Worm (Caenorhabditis elegans) whole organism, midembryonic: ENCODE data around the gene ant-1.1.
"Not testable (repeated sequence)": the region's sequence is repeated elsewhere in the genome, so short reads cannot be mapped to it uniquely, and the experiment has no call there.

Source experiments
- T22C8.4 ChIP-seq: fragments of 200-800 bp; sonication (Bioruptor generic); IDR thresholded peaks from 2 replicates; pipeline ENCODE4 v1.3.6; 2022; ENCODE audit warnings: missing genetic modification characterization, missing compliant biosample characterization
- cog-1 ChIP-seq: sonication (generic microtip); optimal IDR thresholded peaks from 2 replicates; lab custom pipeline; 2016; ENCODE audit warnings: missing genetic modification characterization, missing compliant biosample characterization
- flt-1 ChIP-seq: fragments of 200-800 bp; sonication (Bioruptor generic); IDR thresholded peaks from 2 replicates; pipeline ENCODE4 v1.3.6; 2022; ENCODE audit warnings: missing genetic modification characterization, missing compliant biosample characterization
- klf-2 ChIP-seq: fragments of 200-800 bp; sonication (Bioruptor generic); conservative IDR thresholded peaks from 2 replicates; pipeline ENCODE4 v1.3.6; 2022; ENCODE audit warnings: missing genetic modification reagents, missing genetic modification characterization, missing compliant biosample characterization
- med-1 ChIP-seq: sonication (generic microtip); optimal IDR thresholded peaks from 2 replicates; lab custom pipeline; 2017; ENCODE audit warnings: missing genetic modification characterization, mild to moderate bottlenecking, missing compliant biosample characterization, antibody characterized with exemption, missing genetic modification reagents; ENCODE audit not compliant: insufficient read depth
- ref-1 ChIP-seq: fragments of 200-800 bp; sonication (Bioruptor generic); conservative IDR thresholded peaks from 2 replicates; pipeline ENCODE4 v1.3.6; 2022; ENCODE audit warnings: missing genetic modification reagents, missing genetic modification characterization, missing compliant biosample characterization
- tab-1 ChIP-seq: fragments of 200-800 bp; sonication (Bioruptor generic); IDR thresholded peaks from 2 replicates; pipeline ENCODE4 v1.3.6; 2022; ENCODE audit warnings: missing genetic modification characterization, missing compliant biosample characterization
- ztf-23 ChIP-seq: fragments of 200-800 bp; sonication (Bioruptor generic); IDR thresholded peaks from 2 replicates; pipeline ENCODE4 v1.3.6; 2022; ENCODE audit warnings: missing genetic modification reagents, missing genetic modification characterization, missing compliant biosample characterization
- ztf-29 ChIP-seq: fragments of 200-800 bp; sonication (Bioruptor generic); IDR thresholded peaks from 2 replicates; pipeline ENCODE4 v1.3.6; 2022; ENCODE audit warnings: missing genetic modification reagents, missing genetic modification characterization, missing compliant biosample characterization

Gene ant-1.1

ce11 chrIII:13498899-13499298 lies 35.9 kb downstream of the ant-1.1 start, which contains the start of gene T28A8.6:
Gene T28A8.6 (plus strand): TSS chrIII:13499199.
- TF ChIP-seq klf-2 (GFP tag; lab: Robert Waterston, UW); tab-1 (GFP tag; lab: Robert Waterston, UW); med-1 (GFP tag; lab: Kevin White, UChicago): not testable (repeated sequence)

- TF ChIP-seq ztf-23 (GFP tag; lab: Robert Waterston, UW) (no peak), ztf-29 (no peak), T22C8.4 (GFP tag; lab: Robert Waterston, UW) (no peak), klf-2 (GFP tag; lab: Robert Waterston, UW) (no peak), flt-1 (GFP tag; lab: Robert Waterston, UW) (no peak), tab-1 (GFP tag; lab: Robert Waterston, UW) (no peak), cog-1 (tag; lab: Kevin White, UChicago) (no peak), med-1 (GFP tag; lab: Kevin White, UChicago) (no peak), ref-1 (GFP tag; lab: Robert Waterston, UW) (no peak)
Observed at ce11 chrIII:13501599-13501998, 38.6 kb downstream of the ant-1.1 start, which contains the start of gene T28A8.5. Gene T28A8.5 (plus strand): TSS chrIII:13501630.

- no peak for TF ChIP-seq med-1 (GFP tag; lab: Kevin White, UChicago)
- TF ChIP-seq klf-2 (GFP tag; lab: Robert Waterston, UW): no peak
- no peak for TF ChIP-seq flt-1 (GFP tag; lab: Robert Waterston, UW)
- no peak for TF ChIP-seq ref-1 (GFP tag; lab: Robert Waterston, UW)
- no peak for TF ChIP-seq ztf-23 (GFP tag; lab: Robert Waterston, UW)
- TF ChIP-seq tab-1 (GFP tag; lab: Robert Waterston, UW): no peak
- no peak for TF ChIP-seq T22C8.4 (GFP tag; lab: Robert Waterston, UW)
- TF ChIP-seq cog-1 (tag; lab: Kevin White, UChicago): no peak
- no peak for TF ChIP-seq ztf-29
Observed at ce11 chrIII:13502513-13502912, 39.5 kb downstream of the ant-1.1 start, which contains the start of gene T28A8.8. Gene T28A8.8 (plus strand): TSS chrIII:13502813.

- TF ChIP-seq med-1 (GFP tag; lab: Kevin White, UChicago): no peak
- TF ChIP-seq ref-1 (GFP tag; lab: Robert Waterston, UW): no peak
Observed at ce11 chrIII:13503379-13503778, 40.4 kb downstream of the ant-1.1 start, which contains the start of gene T28A8.4. Gene T28A8.4 (plus strand): TSS chrIII:13503679.

- TF ChIP-seq cog-1 (tag; lab: Kevin White, UChicago) (no peak), T22C8.4 (GFP tag; lab: Robert Waterston, UW) (no peak), ztf-23 (GFP tag; lab: Robert Waterston, UW) (no peak), flt-1 (GFP tag; lab: Robert Waterston, UW) (no peak), ref-1 (GFP tag; lab: Robert Waterston, UW) (no peak), klf-2 (GFP tag; lab: Robert Waterston, UW) (no peak), med-1 (GFP tag; lab: Kevin White, UChicago) (no peak), ztf-29 (no peak), tab-1 (GFP tag; lab: Robert Waterston, UW) (no peak)
Observed at ce11 chrIII:13505718-13506117, 42.8 kb downstream of the ant-1.1 start, which contains the start of gene T28A8.3. Gene T28A8.3 (plus strand): TSS chrIII:13506018.

- TF ChIP-seq tab-1 (GFP tag; lab: Robert Waterston, UW) (no peak), T22C8.4 (GFP tag; lab: Robert Waterston, UW) (no peak), flt-1 (GFP tag; lab: Robert Waterston, UW) (no peak), ztf-29 (no peak), cog-1 (tag; lab: Kevin White, UChicago) (no peak), klf-2 (GFP tag; lab: Robert Waterston, UW) (no peak), ref-1 (GFP tag; lab: Robert Waterston, UW) (no peak), ztf-23 (GFP tag; lab: Robert Waterston, UW) (no peak), med-1 (GFP tag; lab: Kevin White, UChicago) (no peak)
Observed at ce11 chrIII:13510753-13511152, 47.8 kb downstream of the ant-1.1 start.
